ENCODE assay signal across 2 worm cellular contexts in the genomic region with DNA sequence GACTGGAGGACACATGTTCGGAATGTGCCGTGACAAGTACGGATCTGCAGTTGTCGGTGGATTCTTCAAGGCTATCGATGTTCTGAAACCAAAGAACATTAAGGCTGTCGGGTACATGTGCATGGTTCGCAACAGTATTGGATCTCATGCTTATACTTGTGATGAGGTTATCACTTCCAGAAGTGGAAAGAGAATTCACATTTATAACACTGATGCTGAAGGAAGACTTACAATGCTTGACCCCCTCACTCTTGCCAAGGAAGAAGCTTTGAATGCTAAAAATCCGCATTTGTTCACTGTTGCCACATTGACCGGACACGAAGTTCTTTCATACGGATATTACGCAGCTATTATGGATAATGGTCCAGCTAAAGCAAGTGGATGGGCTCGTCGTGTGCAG.
TF ChIP-seq lines count a peak whose summit lies in the region.

No protein-coding gene starts in this region.

TF ChIP-seq in whole organism, L3 larva, 47 proteins besides CTCF, POLR2A, EP300 and RAD21:
- TF ChIP-seq ama-1 (optimal IDR thresholded peaks at IDR 0.05; lab: Kevin White, UChicago) = peak; percentile 9
- TF ChIP-seq eor-1 (tag; optimal IDR thresholded peaks at IDR 0.05; lab: Kevin White, UChicago) = no peak

TF ChIP-seq in whole organism, L4 larva, 104 proteins besides CTCF, POLR2A, EP300 and RAD21:
- no peak for TF ChIP-seq ceh-44 (GFP tag; IDR thresholded peaks at IDR 0.05; lab: Robert Waterston, UW)
- TF ChIP-seq mxl-3 (GFP tag; optimal IDR thresholded peaks at IDR 0.05; lab: Kevin White, UChicago) = no peak
- TF ChIP-seq zip-2 (tag; optimal IDR thresholded peaks at IDR 0.05; lab: Kevin White, UChicago) = no peak
- no peak for TF ChIP-seq saeg-2 (GFP tag; IDR thresholded peaks at IDR 0.05; lab: Robert Waterston, UW)
- TF ChIP-seq nhr-76 (tag; optimal IDR thresholded peaks at IDR 0.05; lab: Kevin White, UChicago) = no peak
- TF ChIP-seq aha-1 (tag; lab: Kevin White, UChicago) = peak; percentile 96
- TF ChIP-seq pha-4 (GFP tag; IDR thresholded peaks at IDR 0.05; lab: Robert Waterston, UW) = no peak
- no peak for TF ChIP-seq pha-4 (tag; optimal IDR thresholded peaks at IDR 0.05; lab: Kevin White, UChicago)
- no peak for TF ChIP-seq mdl-1 (tag; optimal IDR thresholded peaks at IDR 0.05; lab: Kevin White, UChicago)
- TF ChIP-seq dmd-9 (GFP tag; IDR thresholded peaks at IDR 0.05; lab: Robert Waterston, UW) = 0 out of 2 replicates have a peak, but pooled peaks have one; percentile 12
- no peak for TF ChIP-seq daf-16 (GFP tag; optimal IDR thresholded peaks at IDR 0.05; lab: Kevin White, UChicago)
- TF ChIP-seq daf-16 (tag; optimal IDR thresholded peaks at IDR 0.05; lab: Kevin White, UChicago) = no peak
- no peak for TF ChIP-seq madf-9 (GFP tag; conservative IDR thresholded peaks at IDR 0.05; lab: Robert Waterston, UW)
TF ChIP-seq in whole organism, L4 larva: peak in this region for 2.

Comparison
In these comparisons a context has a peak if more than half of its experiments do, and no peak if none do; other contexts are left out.
1. Of the 28 proteins assayed by ChIP-seq in both whole organism, L4 larva and whole organism, L3 larva: peak only in whole organism, L4 larva: none; only in whole organism, L3 larva: ama-1; in both: none; in neither: 27.